Fruit fly (Drosophila melanogaster) whole organism, embryonic: Measurements from ENCODE around the gene CG10353.

Experiments
- Abd-B ChIP-seq: fragments of 200-800 bp; sonication (Bioruptor generic); optimal IDR thresholded peaks from 2 replicates; lab custom pipeline; 2018; ENCODE audit warnings: missing biosample characterization, mild to moderate bottlenecking, missing genetic modification characterization, moderate library complexity
- Atf6 ChIP-seq: fragments of 200-800 bp; sonication (Bioruptor generic); IDR thresholded peaks from 2 replicates; pipeline ENCODE4 v1.3.6; 2022; ENCODE audit warnings: missing biosample characterization, missing genetic modification characterization
- B-H1 ChIP-seq: fragments of 200-800 bp; sonication (Bioruptor generic); IDR thresholded peaks from 3 replicates; pipeline ENCODE4 v1.3.6; 2022; ENCODE audit warnings: missing biosample characterization, missing genetic modification characterization
- Bdp1 ChIP-seq: fragments of 200-800 bp; sonication (Bioruptor generic); optimal IDR thresholded peaks from 3 replicates; lab custom pipeline; 2016; ENCODE audit warnings: missing biosample characterization, missing genetic modification characterization
- Bgb ChIP-seq: fragments of 200-800 bp; sonication (Bioruptor generic); IDR thresholded peaks from 2 replicates; pipeline ENCODE4 v1.3.6; 2022; ENCODE audit warnings: missing biosample characterization, missing genetic modification characterization; ENCODE audit not compliant: partially characterized antibody
- CG10431 ChIP-seq: fragments of 200-800 bp; sonication (Bioruptor generic); optimal IDR thresholded peaks from 3 replicates; lab custom pipeline; 2018; ENCODE audit warnings: missing biosample characterization, mild to moderate bottlenecking, missing genetic modification characterization
- CG11723 ChIP-seq: fragments of 200-800 bp; sonication (Bioruptor generic); optimal IDR thresholded peaks from 2 replicates; lab custom pipeline; 2017; ENCODE audit warnings: missing biosample characterization, mild to moderate bottlenecking, missing genetic modification characterization
- CG12071 ChIP-seq: fragments of 200-800 bp; sonication (Bioruptor generic); optimal IDR thresholded peaks from 3 replicates; lab custom pipeline; 2018; ENCODE audit warnings: missing biosample characterization, mild to moderate bottlenecking, missing genetic modification characterization
- CG12299 ChIP-seq: fragments of 200-800 bp; sonication (Bioruptor generic); optimal IDR thresholded peaks from 2 replicates; lab custom pipeline; 2018; ENCODE audit warnings: missing biosample characterization, mild to moderate bottlenecking, missing genetic modification characterization
- CG13775 ChIP-seq: fragments of 200-800 bp; sonication (Bioruptor generic); optimal IDR thresholded peaks from 3 replicates; lab custom pipeline; 2017; ENCODE audit warnings: missing biosample characterization, mild to moderate bottlenecking, missing genetic modification characterization
- CG14860 ChIP-seq: fragments of 200-800 bp; sonication (Bioruptor generic); IDR thresholded peaks from 3 replicates; pipeline ENCODE4 v1.3.6; 2022; ENCODE audit warnings: missing biosample characterization, missing genetic modification characterization; ENCODE audit not compliant: partially characterized antibody
- CG17361 ChIP-seq: fragments of 200-800 bp; sonication (Bioruptor generic); IDR thresholded peaks from 3 replicates; pipeline ENCODE4 v1.3.6; 2022; ENCODE audit warnings: missing biosample characterization, missing genetic modification characterization
- CG17829 ChIP-seq: fragments of 200-800 bp; optimal IDR thresholded peaks from 2 replicates; lab custom pipeline; 2019; ENCODE audit warnings: missing biosample characterization, mild to moderate bottlenecking, missing genetic modification characterization, moderate library complexity
- CG17912 ChIP-seq: fragments of 200-800 bp; sonication (Bioruptor generic); optimal IDR thresholded peaks from 2 replicates; lab custom pipeline; 2018; ENCODE audit warnings: missing biosample characterization, mild to moderate bottlenecking, missing genetic modification characterization
- CG1792 ChIP-seq: fragments of 200-800 bp; sonication (Bioruptor generic); optimal IDR thresholded peaks from 2 replicates; lab custom pipeline; 2016; ENCODE audit warnings: missing biosample characterization, missing genetic modification characterization
- CG31365 ChIP-seq: fragments of 200-800 bp; sonication (Bioruptor generic); optimal IDR thresholded peaks from 2 replicates; lab custom pipeline; 2018; ENCODE audit warnings: missing biosample characterization, mild to moderate bottlenecking, missing genetic modification characterization
- CG32772 ChIP-seq: fragments of 200-800 bp; sonication (Bioruptor generic); IDR thresholded peaks from 2 replicates; pipeline ENCODE4 v1.3.6; 2022; ENCODE audit warnings: missing biosample characterization, missing genetic modification characterization
- CG3995 ChIP-seq: fragments of 200-800 bp; sonication (Bioruptor generic); optimal IDR thresholded peaks from 3 replicates; lab custom pipeline; 2016; ENCODE audit warnings: missing biosample characterization, missing genetic modification characterization
- CG7745 ChIP-seq: fragments of 200-800 bp; sonication (Bioruptor generic); optimal IDR thresholded peaks from 2 replicates; lab custom pipeline; 2018; ENCODE audit warnings: missing biosample characterization, mild to moderate bottlenecking, missing genetic modification characterization, moderate library complexity
- CG8765 ChIP-seq: fragments of 200-800 bp; sonication (Bioruptor generic); IDR thresholded peaks from 2 replicates; pipeline ENCODE4 v1.3.6; 2022; ENCODE audit warnings: missing biosample characterization, missing genetic modification characterization
- CG9727 ChIP-seq: fragments of 200-800 bp; sonication (Bioruptor generic); optimal IDR thresholded peaks from 3 replicates; lab custom pipeline; 2017; ENCODE audit warnings: missing biosample characterization, mild to moderate bottlenecking, missing genetic modification characterization
- D19A ChIP-seq: fragments of 200-800 bp; optimal IDR thresholded peaks from 3 replicates; lab custom pipeline; 2019; ENCODE audit warnings: missing biosample characterization, mild to moderate bottlenecking, missing genetic modification characterization, moderate library complexity
- Dek ChIP-seq: fragments of 200-800 bp; sonication (Bioruptor generic); optimal IDR thresholded peaks from 3 replicates; lab custom pipeline; 2019; ENCODE audit warnings: missing biosample characterization, mild to moderate bottlenecking, missing genetic modification characterization, moderate library complexity
- Dip3 ChIP-seq: fragments of 200-800 bp; sonication (Bioruptor generic); optimal IDR thresholded peaks from 3 replicates; lab custom pipeline; 2016; ENCODE audit warnings: missing biosample characterization, missing genetic modification characterization
- HLH4C ChIP-seq: fragments of 200-800 bp; sonication (Bioruptor generic); IDR thresholded peaks from 3 replicates; pipeline ENCODE4 v1.3.6; 2022; ENCODE audit warnings: missing biosample characterization, missing genetic modification characterization; ENCODE audit not compliant: partially characterized antibody
- Hand ChIP-seq: fragments of 200-800 bp; sonication (Bioruptor generic); optimal IDR thresholded peaks from 2 replicates; lab custom pipeline; 2017; ENCODE audit warnings: mild to moderate bottlenecking, missing biosample characterization, missing genetic modification reagents, missing genetic modification characterization
- Hr78 ChIP-seq, 2 experiments: fragments of 200-800 bp in 1 of 2; fragments of >200 bp in 1 of 2; sonication (Bioruptor generic) in 1 of 2; optimal IDR thresholded peaks; 2 replicates each; lab custom pipeline; 2017 to 2019; ENCODE audit warnings: missing biosample characterization in 2 of 2, missing genetic modification characterization in 2 of 2, mild to moderate bottlenecking in 1 of 2, moderate library complexity in 1 of 2
- MESR4 ChIP-seq: fragments of 200-800 bp; sonication (Bioruptor generic); optimal IDR thresholded peaks from 2 replicates; lab custom pipeline; 2018; ENCODE audit warnings: missing biosample characterization, mild to moderate bottlenecking, missing genetic modification characterization, moderate library complexity
- Poxn ChIP-seq: fragments of 200-800 bp; sonication (Bioruptor generic); IDR thresholded peaks from 2 replicates; pipeline ENCODE4 v1.3.6; 2022; ENCODE audit warnings: missing biosample characterization, missing genetic modification characterization
- ab ChIP-seq: fragments of 200-800 bp; sonication (Bioruptor generic); optimal IDR thresholded peaks from 2 replicates; lab custom pipeline; 2016; ENCODE audit warnings: missing biosample characterization, missing genetic modification characterization
- al ChIP-seq: fragments of 200-800 bp; sonication (Bioruptor generic); IDR thresholded peaks from 2 replicates; pipeline ENCODE4 v1.3.6; 2022; ENCODE audit warnings: missing biosample characterization, missing genetic modification characterization
- en ChIP-seq: fragments of 200-800 bp; sonication (Bioruptor generic); optimal IDR thresholded peaks from 2 replicates; lab custom pipeline; 2016; ENCODE audit warnings: missing biosample characterization, missing genetic modification characterization
- gem ChIP-seq: fragments of 200-800 bp; sonication (Bioruptor generic); optimal IDR thresholded peaks from 2 replicates; lab custom pipeline; 2019; ENCODE audit warnings: missing biosample characterization, mild to moderate bottlenecking, missing genetic modification characterization, moderate library complexity
- grn ChIP-seq: fragments of 200-800 bp; sonication (Bioruptor generic); optimal IDR thresholded peaks from 3 replicates; lab custom pipeline; 2017; ENCODE audit warnings: missing biosample characterization, missing genetic modification characterization
- hkb ChIP-seq, 2 experiments: fragments of 200-800 bp in 1 of 2; fragments of >200 bp in 1 of 2; sonication (Bioruptor generic) in 1 of 2; IDR thresholded peaks in 1 of 2; optimal IDR thresholded peaks in 1 of 2; 2 replicates each; pipeline versions ENCODE4 v1.3.6 to Lab custom; 2017 to 2022; ENCODE audit warnings: missing biosample characterization in 1 of 2, missing genetic modification characterization in 1 of 2
- ind ChIP-seq: fragments of 200-800 bp; sonication (Bioruptor generic); optimal IDR thresholded peaks from 3 replicates; lab custom pipeline; 2016; ENCODE audit warnings: missing biosample characterization, missing genetic modification characterization
- jing ChIP-seq: fragments of 200-800 bp; sonication (Bioruptor generic); optimal IDR thresholded peaks from 2 replicates; lab custom pipeline; 2018; ENCODE audit warnings: missing biosample characterization, mild to moderate bottlenecking, missing genetic modification characterization
- nerfin-2 ChIP-seq: fragments of 200-800 bp; sonication (Bioruptor generic); IDR thresholded peaks from 2 replicates; pipeline ENCODE4 v1.3.6; 2022; ENCODE audit warnings: missing biosample characterization, missing genetic modification characterization; ENCODE audit not compliant: partially characterized antibody
- nmo ChIP-seq: fragments of 200-800 bp; sonication (Bioruptor generic); optimal IDR thresholded peaks from 2 replicates; lab custom pipeline; 2018; ENCODE audit warnings: missing biosample characterization, mild to moderate bottlenecking, missing genetic modification characterization, moderate library complexity
- odd ChIP-seq: fragments of 200-800 bp; sonication (Bioruptor generic); optimal IDR thresholded peaks from 2 replicates; lab custom pipeline; 2017; ENCODE audit warnings: missing biosample characterization, mild to moderate bottlenecking, missing genetic modification characterization
- pho ChIP-seq: fragments of 200-800 bp; sonication (Bioruptor generic); optimal IDR thresholded peaks from 2 replicates; lab custom pipeline; 2016; ENCODE audit warnings: missing biosample characterization, missing genetic modification characterization
- phol ChIP-seq: fragments of 200-800 bp; sonication (Bioruptor generic); optimal IDR thresholded peaks from 3 replicates; lab custom pipeline; 2018; ENCODE audit warnings: missing biosample characterization, mild to moderate bottlenecking, missing genetic modification characterization, moderate library complexity
- repo ChIP-seq: fragments of 200-800 bp; sonication (Bioruptor generic); optimal IDR thresholded peaks from 2 replicates; lab custom pipeline; 2016; ENCODE audit warnings: missing biosample characterization, missing genetic modification characterization
- rib ChIP-seq: fragments of 200-800 bp; sonication (Bioruptor generic); IDR thresholded peaks from 2 replicates; pipeline ENCODE4 v1.3.6; 2022; ENCODE audit warnings: missing biosample characterization, missing genetic modification characterization
- row ChIP-seq: fragments of 200-800 bp; sonication (Bioruptor generic); IDR thresholded peaks from 3 replicates; pipeline ENCODE4 v1.3.6; 2022; ENCODE audit warnings: missing biosample characterization, missing genetic modification characterization
- sc ChIP-seq, 3 experiments: fragments of >200 bp in 2 of 3; fragments of 200-800 bp in 1 of 3; sonication (Bioruptor generic) in 1 of 3; optimal IDR thresholded peaks; 2 replicates in 2 of 3; 3 replicates in 1 of 3; lab custom pipeline; 2017; ENCODE audit warnings: mild to moderate bottlenecking in 1 of 3, missing biosample characterization in 1 of 3, missing genetic modification characterization in 1 of 3, missing genetic modification reagents in 1 of 3
- sr ChIP-seq: fragments of 200-800 bp; sonication (Bioruptor generic); IDR thresholded peaks from 3 replicates; pipeline ENCODE4 v1.3.6; 2022; ENCODE audit warnings: missing biosample characterization, missing genetic modification characterization
- tgo ChIP-seq: fragments of 200-800 bp; sonication (Bioruptor generic); IDR thresholded peaks from 3 replicates; pipeline ENCODE4 v1.3.6; 2022; ENCODE audit warnings: missing biosample characterization, missing genetic modification characterization
- tup ChIP-seq: fragments of 200-800 bp; sonication (Bioruptor generic); optimal IDR thresholded peaks from 2 replicates; lab custom pipeline; 2016; ENCODE audit warnings: missing biosample characterization, mild to moderate bottlenecking, missing genetic modification characterization, moderate library complexity

CG10353 gene

DNA sequence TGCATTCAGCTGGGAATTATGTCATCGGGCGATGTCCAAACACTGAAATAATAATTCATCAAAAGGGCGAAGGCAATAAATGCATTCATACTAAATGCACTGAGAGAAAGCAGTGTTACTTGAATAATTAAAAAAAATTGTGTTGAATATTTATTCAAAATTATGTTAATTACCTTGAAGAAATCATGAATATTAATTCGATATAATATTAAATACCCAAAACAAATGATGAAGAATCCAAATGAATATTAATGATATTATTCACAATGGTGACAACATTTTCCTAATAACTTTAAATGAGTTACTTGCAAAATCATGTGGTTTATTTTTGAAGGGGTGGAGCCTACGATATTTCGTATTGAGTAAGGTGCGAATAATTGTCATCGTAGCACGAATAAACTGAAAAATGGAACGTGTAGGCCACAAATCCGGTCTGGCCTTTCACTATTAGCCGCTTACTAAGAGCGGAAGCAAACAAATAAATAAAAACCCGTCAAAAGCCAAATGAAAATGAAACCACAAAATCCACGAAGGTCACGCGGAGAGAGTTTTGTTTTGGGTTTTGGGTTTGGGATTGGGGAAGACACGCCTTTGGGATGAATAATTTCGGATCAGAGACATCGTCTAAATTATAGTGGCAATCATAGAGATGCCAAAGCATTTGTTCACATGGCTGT lies 45.1 kb downstream of the CG10353 start (continued):
- no peak for TF ChIP-seq CG31365 (tag; lab: Kevin White, UChicago)
- TF ChIP-seq repo (GFP tag; lab: Kevin White, UChicago): no peak
- peak; percentile 37 for TF ChIP-seq D19A (tag; lab: Kevin White, UChicago)
- TF ChIP-seq CG10431 (GFP tag; lab: Kevin White, UChicago): no peak
- TF ChIP-seq CG13775 (GFP tag; lab: Kevin White, UChicago): no peak
- TF ChIP-seq MESR4 (GFP tag; lab: Kevin White, UChicago): no peak
- TF ChIP-seq CG1792 (GFP tag; lab: Kevin White, UChicago): no peak
- TF ChIP-seq Abd-B (GFP tag; lab: Kevin White, UChicago): no peak
- no peak for TF ChIP-seq Dip3 (GFP tag; lab: Kevin White, UChicago)
- TF ChIP-seq HLH4C: no peak
- no peak for TF ChIP-seq CG8765 (GFP tag; lab: Robert Waterston, UW)
- no peak for TF ChIP-seq CG32772 (GFP tag; lab: Robert Waterston, UW)
- TF ChIP-seq Poxn: no peak
- TF ChIP-seq ab: no peak
- TF ChIP-seq CG12071 (GFP tag; lab: Kevin White, UChicago): no peak
- no peak for TF ChIP-seq Hand
- TF ChIP-seq sc (optimal IDR thresholded peaks at IDR 0.05; lab: Kevin White, UChicago): no peak
- TF ChIP-seq sc (GFP tag; optimal IDR thresholded peaks at IDR 0.05; lab: Kevin White, UChicago): no peak
- peak; percentile 58; the same call in 2 of the 3 replicates for TF ChIP-seq CG17361 (GFP tag; lab: Robert Waterston, UW)
- no peak for TF ChIP-seq B-H1 (GFP tag; lab: Robert Waterston, UW)
- no peak for TF ChIP-seq row (GFP tag; lab: Robert Waterston, UW)
- TF ChIP-seq hkb (optimal IDR thresholded peaks at IDR 0.05; lab: Kevin White, UChicago): no peak
- no peak for TF ChIP-seq hkb (GFP tag; IDR thresholded peaks at IDR 0.05; lab: Robert Waterston, UW)
- TF ChIP-seq phol: peak; percentile 59
- no peak for TF ChIP-seq tup
- no peak for TF ChIP-seq CG9727 (GFP tag; lab: Kevin White, UChicago)
- peak; percentile 66 for TF ChIP-seq gem (tag; lab: Kevin White, UChicago)
- peak; percentile 43 for TF ChIP-seq nmo (GFP tag; lab: Kevin White, UChicago)
- TF ChIP-seq CG3995 (GFP tag; lab: Kevin White, UChicago): no peak
- TF ChIP-seq Dek (tag; lab: Kevin White, UChicago): no peak
- TF ChIP-seq Hr78 (GFP tag; optimal IDR thresholded peaks at IDR 0.05; lab: Kevin White, UChicago): peak in 1 of 2 experiments; percentile 37
- TF ChIP-seq Bdp1 (GFP tag; lab: Kevin White, UChicago): no peak
- no peak for TF ChIP-seq jing (GFP tag; lab: Kevin White, UChicago)
- TF ChIP-seq al: no peak
- TF ChIP-seq CG17912: no peak
- TF ChIP-seq CG11723 (GFP tag; lab: Kevin White, UChicago): no peak
- no peak for TF ChIP-seq tgo (GFP tag; lab: Robert Waterston, UW)
- no peak for TF ChIP-seq en (GFP tag; lab: Kevin White, UChicago)
- no peak for TF ChIP-seq Bgb (GFP tag; lab: Robert Waterston, UW)
- no peak for TF ChIP-seq sr
- no peak for TF ChIP-seq CG7745
- no peak for TF ChIP-seq CG14860 (GFP tag; lab: Robert Waterston, UW)
- TF ChIP-seq nerfin-2: no peak
- TF ChIP-seq CG12299 (tag; lab: Kevin White, UChicago): no peak
- no peak for TF ChIP-seq ind
- no peak for TF ChIP-seq Atf6 (GFP tag; lab: Robert Waterston, UW)
- TF ChIP-seq pho: no peak
- no peak for TF ChIP-seq odd
- peak; percentile 7 for TF ChIP-seq CG17829 (tag; lab: Kevin White, UChicago)
- TF ChIP-seq grn: no peak
- no peak for TF ChIP-seq rib (GFP tag; lab: Robert Waterston, UW)
